Worm (Caenorhabditis elegans): ENCODE results near the gene srw-133.

srw-133 gene

ce11 chrV:4131471-4131939 is 17.0 kb upstream of the srw-133 start, which contains the start of gene nhr-57 (continued):
- peak in 1 of 2 experiments; percentile 44 for TF ChIP-seq let-607 (tag; optimal IDR thresholded peaks at IDR 0.05)
- peak; percentile 16 for TF ChIP-seq unc-62 (GFP tag; optimal IDR thresholded peaks at IDR 0.05)
- TF ChIP-seq hmg-1.2 (GFP tag; IDR thresholded peaks at IDR 0.05): no peak
- no peak for TF ChIP-seq egl-44 (GFP tag; IDR thresholded peaks at IDR 0.05)
- peak; percentile 51 for TF ChIP-seq somi-1 (GFP tag; optimal IDR thresholded peaks at IDR 0.05)

ce11 chrV:4129604-4130003 is 15.1 kb upstream of the srw-133 start, which contains the start of gene phat-4:
phat-4 (plus strand) TSS chrV:4129904.
- TF ChIP-seq Y95B8A.8 (GFP tag; IDR thresholded peaks at IDR 0.05) (no peak), ceh-40 (GFP tag; IDR thresholded peaks at IDR 0.05) (no peak), dpff-1 (tag; optimal IDR thresholded peaks at IDR 0.05) (no peak), gei-17 (GFP tag; optimal IDR thresholded peaks at IDR 0.05) (no peak), madf-10 (tag; optimal IDR thresholded peaks at IDR 0.05) (no peak), F57A8.1 (GFP tag; optimal IDR thresholded peaks at IDR 0.05) (no peak), K12H6.12 (tag; optimal IDR thresholded peaks at IDR 0.05) (no peak), egrh-3 (GFP tag; IDR thresholded peaks at IDR 0.05) (no peak), somi-1 (GFP tag; optimal IDR thresholded peaks at IDR 0.05) (no peak), unc-62 (GFP tag; optimal IDR thresholded peaks at IDR 0.05) (no peak), let-607 (tag; optimal IDR thresholded peaks at IDR 0.05) (no peak), ceh-58 (GFP tag; IDR thresholded peaks at IDR 0.05) (no peak), him-1 (tag; optimal IDR thresholded peaks at IDR 0.05) (no peak), F57C9.4 (tag; optimal IDR thresholded peaks at IDR 0.05) (no peak), B0035.1 (tag; optimal IDR thresholded peaks at IDR 0.05) (no peak), F33H1.4 (GFP tag; IDR thresholded peaks at IDR 0.05) (no peak), ekl-4 (GFP tag; IDR thresholded peaks at IDR 0.05) (no peak), snpc-1.1 (tag; optimal IDR thresholded peaks at IDR 0.05; ENCODE audit: insufficient read depth) (no peak), aptf-3 (GFP tag; IDR thresholded peaks at IDR 0.05) (no peak), ZK185.1 (tag; optimal IDR thresholded peaks at IDR 0.05; ENCODE audit: poor library complexity, severe bottlenecking) (no peak)

ce11 chrV:4127435-4127834 is 12.9 kb upstream of the srw-133 start, which contains the start of gene T05B4.13:
T05B4.13 (minus strand) TSS chrV:4127535.
- TF ChIP-seq ets-4 (GFP tag; optimal IDR thresholded peaks at IDR 0.05) (no peak), hrde-1 (tag; optimal IDR thresholded peaks at IDR 0.05; ENCODE audit: borderline replicate concordance) (no peak), nhr-120 (GFP tag; IDR thresholded peaks at IDR 0.05) (no peak), tbp1 (GFP tag; optimal IDR thresholded peaks at IDR 0.05) (no peak), lag-1 (GFP tag; IDR thresholded peaks at IDR 0.05) (no peak), mel-28 (tag; optimal IDR thresholded peaks at IDR 0.05; ENCODE audit: borderline replicate concordance) (no peak), K11D2.4 (GFP tag; IDR thresholded peaks at IDR 0.05) (no peak), nfya-1 (tag; optimal IDR thresholded peaks at IDR 0.05; ENCODE audit: borderline replicate concordance, insufficient read depth) (no peak), bed-1 (GFP tag; IDR thresholded peaks at IDR 0.05) (no peak), lin-40 (tag; optimal IDR thresholded peaks at IDR 0.05) (no peak), fkh-3 (tag; optimal IDR thresholded peaks at IDR 0.05) (no peak), atf-7 (tag; optimal IDR thresholded peaks at IDR 0.05) (no peak), ceh-100 (GFP tag; IDR thresholded peaks at IDR 0.05) (no peak), C17E4.6 (GFP tag; IDR thresholded peaks at IDR 0.05) (no peak), let-607 (tag; optimal IDR thresholded peaks at IDR 0.05) (no peak), F39B2.1 (GFP tag; IDR thresholded peaks at IDR 0.05) (no peak), T07F8.4 (tag; optimal IDR thresholded peaks at IDR 0.05) (no peak), snpc-1.1 (tag; optimal IDR thresholded peaks at IDR 0.05; ENCODE audit: insufficient read depth) (no peak), ztf-26 (tag; optimal IDR thresholded peaks at IDR 0.05) (no peak)

Data from whole organism, young adult.